Worm (Caenorhabditis elegans) whole organism, midembryonic: ENCODE results near the gene gpd-2.

Experiments
- T22C8.4 ChIP-seq: fragments of 200-800 bp; sonication (Bioruptor generic); IDR thresholded peaks from 2 replicates; pipeline ENCODE4 v1.3.6; 2022; ENCODE audit warnings: missing genetic modification characterization, missing compliant biosample characterization
- cog-1 ChIP-seq: sonication (generic microtip); optimal IDR thresholded peaks from 2 replicates; lab custom pipeline; 2016; ENCODE audit warnings: missing genetic modification characterization, missing compliant biosample characterization
- flt-1 ChIP-seq: fragments of 200-800 bp; sonication (Bioruptor generic); IDR thresholded peaks from 2 replicates; pipeline ENCODE4 v1.3.6; 2022; ENCODE audit warnings: missing genetic modification characterization, missing compliant biosample characterization
- tab-1 ChIP-seq: fragments of 200-800 bp; sonication (Bioruptor generic); IDR thresholded peaks from 2 replicates; pipeline ENCODE4 v1.3.6; 2022; ENCODE audit warnings: missing genetic modification characterization, missing compliant biosample characterization

- TF ChIP-seq flt-1 (GFP tag; lab: Robert Waterston, UW) (no peak), T22C8.4 (GFP tag; lab: Robert Waterston, UW) (no peak), cog-1 (no peak), tab-1 (GFP tag; lab: Robert Waterston, UW) (no peak)
Observed at ce11 chrX:3110576-3110975, 3.9 kb downstream of the gpd-2 start, which contains the start of gene gpcp-1.
